Fruit fly (Drosophila melanogaster): ENCODE results near the gene CG14443.

The CG14443 gene

DNA sequence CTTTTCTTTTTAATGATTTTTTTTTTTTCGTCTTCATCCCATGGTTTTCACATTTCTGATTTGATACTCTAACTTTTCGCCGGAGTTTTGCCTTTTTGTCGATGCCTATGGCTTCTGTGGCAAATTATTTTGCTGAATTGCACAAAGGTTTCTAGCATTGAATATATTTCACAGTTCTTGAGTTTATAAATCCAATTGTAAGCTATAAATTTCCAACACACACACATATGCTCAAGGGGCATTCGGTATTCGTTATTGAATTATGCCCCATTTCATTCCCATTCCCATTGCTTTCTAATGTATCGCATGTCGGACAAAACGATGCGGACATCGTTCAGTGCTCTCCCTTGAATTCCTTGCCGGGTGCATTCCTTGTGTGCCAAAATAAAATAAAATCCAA lies 18.3 kb upstream of the CG14443 start (continued):
- TF ChIP-seq Fer1 (GFP tag; optimal IDR thresholded peaks at IDR 0.05) (no peak), Hmx (GFP tag; optimal IDR thresholded peaks at IDR 0.05) (no peak), lmd (GFP tag; IDR thresholded peaks at IDR 0.05) (peak; percentile 69), cg (GFP tag; optimal IDR thresholded peaks at IDR 0.05) (no peak), lilli (GFP tag; optimal IDR thresholded peaks at IDR 0.05) (peak; percentile 36), bigmax (GFP tag; optimal IDR thresholded peaks at IDR 0.05) (no peak), CG9215 (GFP tag; IDR thresholded peaks at IDR 0.05) (peak; percentile 22; the same call in 1 of the 2 replicates), dimm (GFP tag; IDR thresholded peaks at IDR 0.05) (no peak), CG15514 (GFP tag; optimal IDR thresholded peaks at IDR 0.05) (no peak), lola (GFP tag; optimal IDR thresholded peaks at IDR 0.05) (peak in 1 of 3 experiments; percentile 51), CG10565 (GFP tag; optimal IDR thresholded peaks at IDR 0.05) (no peak), sd (tag; optimal IDR thresholded peaks at IDR 0.05) (peak; percentile 56), tgo (GFP tag; IDR thresholded peaks at IDR 0.05) (peak; percentile 46; the same call in 2 of the 3 replicates), CG10267 (tag; optimal IDR thresholded peaks at IDR 0.05) (peak; percentile 42), Dp (GFP tag; optimal IDR thresholded peaks at IDR 0.05) (no peak), bsh (GFP tag; optimal IDR thresholded peaks at IDR 0.05) (peak; percentile 30 to 67), TFAM (GFP tag; optimal IDR thresholded peaks at IDR 0.05) (no peak), CG30020 (tag; optimal IDR thresholded peaks at IDR 0.05) (no peak), gcm (GFP tag; optimal IDR thresholded peaks at IDR 0.05) (no peak), zfh2 (GFP tag; optimal IDR thresholded peaks at IDR 0.05) (no peak), CG10274 (GFP tag; optimal IDR thresholded peaks at IDR 0.05) (no peak), scrt (GFP tag; optimal IDR thresholded peaks at IDR 0.05) (no peak), Oli (tag; optimal IDR thresholded peaks at IDR 0.05) (peak; percentile 40), CG8478 (optimal IDR thresholded peaks at IDR 0.05) (no peak), trem (tag; optimal IDR thresholded peaks at IDR 0.05) (peak; percentile 15), CG15696 (tag; optimal IDR thresholded peaks at IDR 0.05) (peak; percentile 31), CG8924 (tag; optimal IDR thresholded peaks at IDR 0.05) (peak; percentile 40), sqz (GFP tag; optimal IDR thresholded peaks at IDR 0.05) (peak; percentile 65), ab (GFP tag; optimal IDR thresholded peaks at IDR 0.05) (no peak), Nf-YC (tag; optimal IDR thresholded peaks at IDR 0.05) (no peak), CG4730 (GFP tag; IDR thresholded peaks at IDR 0.05) (peak; percentile 66), phol (tag; optimal IDR thresholded peaks at IDR 0.05) (peak; percentile 60), Trl (optimal IDR thresholded peaks at IDR 0.05) (no peak), Trl (GFP tag; optimal IDR thresholded peaks at IDR 0.05) (peak; percentile 61), p53 (GFP tag; optimal IDR thresholded peaks at IDR 0.05) (no peak), CG32767 (GFP tag; IDR thresholded peaks at IDR 0.05) (peak; percentile 54; the same call in 1 of the 2 replicates), tll (GFP tag; optimal IDR thresholded peaks at IDR 0.05) (no peak), eyg (GFP tag; optimal IDR thresholded peaks at IDR 0.05) (no peak), CG8290 (GFP tag; optimal IDR thresholded peaks at IDR 0.05) (peak; percentile 12), CG8290 (tag; optimal IDR thresholded peaks at IDR 0.05) (no peak), CG17328 (GFP tag; IDR thresholded peaks at IDR 0.05) (peak; percentile 44), Adf1 (GFP tag; IDR thresholded peaks at IDR 0.05) (no peak), CG2129 (GFP tag; IDR thresholded peaks at IDR 0.05; ENCODE audit: partially characterized antibody) (no peak), Nf-YA (GFP tag; IDR thresholded peaks at IDR 0.05) (peak; percentile 46; the same call in 1 of the 2 replicates), zen2 (GFP tag; IDR thresholded peaks at IDR 0.05; ENCODE audit: partially characterized antibody) (no peak), slp2 (GFP tag; optimal IDR thresholded peaks at IDR 0.05) (peak; percentile 39), lov (optimal IDR thresholded peaks at IDR 0.05) (no peak), lov (GFP tag; IDR thresholded peaks at IDR 0.05) (no peak), Hand (GFP tag; optimal IDR thresholded peaks at IDR 0.05) (no peak), tio (GFP tag; optimal IDR thresholded peaks at IDR 0.05) (no peak), otp (GFP tag; IDR thresholded peaks at IDR 0.05) (peak; percentile 70), tin (GFP tag; optimal IDR thresholded peaks at IDR 0.05) (peak; percentile 57)

Measured in whole organism, embryonic.